Fruit fly (Drosophila melanogaster) whole organism, embryonic: ENCODE measurements around the gene Stat92E.

Experiments used
- Abd-B ChIP-seq: fragments of 200-800 bp; sonication (Bioruptor generic); optimal IDR thresholded peaks from 2 replicates; lab custom pipeline; 2018; ENCODE audit warnings: missing biosample characterization, mild to moderate bottlenecking, missing genetic modification characterization, moderate library complexity
- Bdp1 ChIP-seq: fragments of 200-800 bp; sonication (Bioruptor generic); optimal IDR thresholded peaks from 3 replicates; lab custom pipeline; 2016; ENCODE audit warnings: missing biosample characterization, missing genetic modification characterization
- CG10209 ChIP-seq: fragments of 200-800 bp; sonication (Bioruptor generic); optimal IDR thresholded peaks from 3 replicates; lab custom pipeline; 2017; ENCODE audit warnings: missing biosample characterization, mild to moderate bottlenecking, missing genetic modification characterization, missing genetic modification reagents
- CG12155 ChIP-seq: fragments of 200-800 bp; sonication (Bioruptor generic); optimal IDR thresholded peaks from 3 replicates; lab custom pipeline; 2016; ENCODE audit warnings: missing biosample characterization, missing genetic modification characterization
- CG12391 ChIP-seq: fragments of 200-800 bp; sonication (Bioruptor generic); optimal IDR thresholded peaks from 3 replicates; lab custom pipeline; 2018; ENCODE audit warnings: missing biosample characterization, mild to moderate bottlenecking, missing genetic modification characterization, moderate library complexity
- CG12744 ChIP-seq: fragments of 200-800 bp; sonication (Bioruptor generic); optimal IDR thresholded peaks from 2 replicates; lab custom pipeline; 2016; ENCODE audit warnings: missing biosample characterization, missing genetic modification characterization
- CG13123 ChIP-seq: fragments of 200-800 bp; sonication (Bioruptor generic); optimal IDR thresholded peaks from 2 replicates; lab custom pipeline; 2016; ENCODE audit warnings: missing biosample characterization, missing genetic modification characterization
- CG13424 ChIP-seq: fragments of 200-800 bp; sonication (Bioruptor generic); optimal IDR thresholded peaks from 2 replicates; lab custom pipeline; 2019; ENCODE audit warnings: missing biosample characterization, mild to moderate bottlenecking, missing genetic modification characterization, moderate library complexity
- CG17186 ChIP-seq: fragments of 200-800 bp; sonication (Bioruptor generic); optimal IDR thresholded peaks from 3 replicates; lab custom pipeline; 2017; ENCODE audit warnings: missing biosample characterization, missing genetic modification reagents, missing genetic modification characterization
- CG17385 ChIP-seq: fragments of 200-800 bp; sonication (Bioruptor generic); optimal IDR thresholded peaks from 3 replicates; lab custom pipeline; 2018; ENCODE audit warnings: missing biosample characterization, mild to moderate bottlenecking, missing genetic modification characterization
- CG17568 ChIP-seq: fragments of 200-800 bp; sonication (Bioruptor generic); optimal IDR thresholded peaks from 2 replicates; lab custom pipeline; 2018; ENCODE audit warnings: missing biosample characterization, mild to moderate bottlenecking, missing genetic modification characterization, moderate library complexity
- CG18764 ChIP-seq: fragments of 200-800 bp; sonication (Bioruptor generic); optimal IDR thresholded peaks from 3 replicates; lab custom pipeline; 2016; ENCODE audit warnings: missing biosample characterization, missing genetic modification characterization
- CG2116 ChIP-seq: fragments of 200-800 bp; sonication (Bioruptor generic); optimal IDR thresholded peaks from 3 replicates; lab custom pipeline; 2018; ENCODE audit warnings: missing biosample characterization, mild to moderate bottlenecking, missing genetic modification characterization
- CG30020 ChIP-seq: fragments of 200-800 bp; optimal IDR thresholded peaks from 2 replicates; lab custom pipeline; 2019; ENCODE audit warnings: missing biosample characterization, mild to moderate bottlenecking, missing genetic modification characterization, moderate library complexity
- CG3065 ChIP-seq: fragments of 200-800 bp; sonication (Bioruptor generic); optimal IDR thresholded peaks from 2 replicates; lab custom pipeline; 2016; ENCODE audit warnings: missing biosample characterization, missing genetic modification characterization
- CG3163 ChIP-seq: fragments of 200-800 bp; sonication (Bioruptor generic); optimal IDR thresholded peaks from 3 replicates; lab custom pipeline; 2016; ENCODE audit warnings: missing biosample characterization, missing genetic modification characterization
- CG32772 ChIP-seq: fragments of 200-800 bp; sonication (Bioruptor generic); IDR thresholded peaks from 2 replicates; pipeline ENCODE4 v1.3.6; 2022; ENCODE audit warnings: missing biosample characterization, missing genetic modification characterization
- CG33213 ChIP-seq: fragments of 200-800 bp; sonication (Bioruptor generic); optimal IDR thresholded peaks from 3 replicates; lab custom pipeline; 2016; ENCODE audit warnings: missing biosample characterization, missing genetic modification characterization
- CG6813 ChIP-seq: fragments of 200-800 bp; sonication (Bioruptor generic); optimal IDR thresholded peaks from 2 replicates; lab custom pipeline; 2017; ENCODE audit warnings: missing biosample characterization, missing genetic modification characterization, mild to moderate bottlenecking, moderate library complexity, missing genetic modification reagents
- CG8359 ChIP-seq: fragments of 200-800 bp; sonication (Bioruptor generic); optimal IDR thresholded peaks from 2 replicates; lab custom pipeline; 2017; ENCODE audit warnings: missing biosample characterization, mild to moderate bottlenecking, missing genetic modification characterization, borderline replicate concordance
- CG9215 ChIP-seq: fragments of 200-800 bp; sonication (Bioruptor generic); IDR thresholded peaks from 2 replicates; pipeline ENCODE4 v1.3.6; 2022; ENCODE audit warnings: missing biosample characterization, missing genetic modification characterization
- Eip74EF ChIP-seq, 2 experiments: fragments of 200-800 bp in 1 of 2; fragments of >200 bp in 1 of 2; sonication (Bioruptor generic) in 1 of 2; optimal IDR thresholded peaks; 2 replicates each; lab custom pipeline; 2017 to 2019; ENCODE audit warnings: missing biosample characterization in 2 of 2, missing genetic modification characterization in 2 of 2, mild to moderate bottlenecking in 1 of 2, moderate library complexity in 1 of 2
- H2.0 ChIP-seq: fragments of 200-800 bp; sonication (Bioruptor generic); IDR thresholded peaks from 2 replicates; pipeline ENCODE4 v1.3.6; 2022; ENCODE audit warnings: missing biosample characterization, missing genetic modification characterization
- Hey ChIP-seq: fragments of 200-800 bp; sonication (Bioruptor generic); optimal IDR thresholded peaks from 3 replicates; lab custom pipeline; 2018; ENCODE audit warnings: missing biosample characterization, mild to moderate bottlenecking, missing genetic modification characterization
- Hr3 ChIP-seq: fragments of 200-800 bp; sonication (Bioruptor generic); optimal IDR thresholded peaks from 3 replicates; lab custom pipeline; 2016; ENCODE audit warnings: missing biosample characterization, missing genetic modification characterization
- Myb ChIP-seq: fragments of 200-800 bp; sonication (Bioruptor generic); optimal IDR thresholded peaks from 2 replicates; lab custom pipeline; 2016; ENCODE audit warnings: missing biosample characterization, missing genetic modification characterization
- NC2α ChIP-seq: fragments of 200-800 bp; sonication (Bioruptor generic); optimal IDR thresholded peaks from 2 replicates; lab custom pipeline; 2016; ENCODE audit warnings: missing biosample characterization, missing genetic modification characterization
- Oli ChIP-seq: fragments of 200-800 bp; sonication (Bioruptor generic); optimal IDR thresholded peaks from 2 replicates; lab custom pipeline; 2018; ENCODE audit warnings: missing biosample characterization, mild to moderate bottlenecking, missing genetic modification characterization, moderate library complexity
- Sox100B ChIP-seq: fragments of 200-800 bp; sonication (Bioruptor generic); optimal IDR thresholded peaks from 3 replicates; lab custom pipeline; 2018; ENCODE audit warnings: missing biosample characterization, mild to moderate bottlenecking, missing genetic modification characterization
- Sry-δ ChIP-seq: fragments of 200-800 bp; sonication (Bioruptor generic); optimal IDR thresholded peaks from 2 replicates; lab custom pipeline; 2016; ENCODE audit warnings: missing biosample characterization, missing genetic modification characterization
- ap ChIP-seq: fragments of 200-800 bp; sonication (Bioruptor generic); IDR thresholded peaks from 2 replicates; pipeline ENCODE4 v1.3.6; 2022; ENCODE audit warnings: missing biosample characterization, missing genetic modification characterization
- br ChIP-seq: fragments of >200 bp; optimal IDR thresholded peaks from 2 replicates; lab custom pipeline; 2017
- cwo ChIP-seq: fragments of 200-800 bp; sonication (Bioruptor generic); optimal IDR thresholded peaks from 3 replicates; lab custom pipeline; 2017; ENCODE audit warnings: missing biosample characterization, missing genetic modification characterization, mild to moderate bottlenecking, moderate library complexity, missing genetic modification reagents
- dati ChIP-seq: fragments of 200-800 bp; sonication (Bioruptor generic); IDR thresholded peaks from 2 replicates; pipeline ENCODE4 v1.3.6; 2022; ENCODE audit warnings: missing biosample characterization, missing genetic modification characterization
- dimm ChIP-seq: fragments of 200-800 bp; sonication (Bioruptor generic); IDR thresholded peaks from 2 replicates; pipeline ENCODE4 v1.3.6; 2022; ENCODE audit warnings: missing biosample characterization, missing genetic modification characterization
- her ChIP-seq: fragments of 200-800 bp; sonication (Bioruptor generic); optimal IDR thresholded peaks from 2 replicates; lab custom pipeline; 2016; ENCODE audit warnings: missing biosample characterization, missing genetic modification characterization
- nerfin-2 ChIP-seq: fragments of 200-800 bp; sonication (Bioruptor generic); IDR thresholded peaks from 2 replicates; pipeline ENCODE4 v1.3.6; 2022; ENCODE audit warnings: missing biosample characterization, missing genetic modification characterization; ENCODE audit not compliant: partially characterized antibody
- nmo ChIP-seq: fragments of 200-800 bp; sonication (Bioruptor generic); optimal IDR thresholded peaks from 2 replicates; lab custom pipeline; 2018; ENCODE audit warnings: missing biosample characterization, mild to moderate bottlenecking, missing genetic modification characterization, moderate library complexity
- pho ChIP-seq: fragments of 200-800 bp; sonication (Bioruptor generic); optimal IDR thresholded peaks from 2 replicates; lab custom pipeline; 2016; ENCODE audit warnings: missing biosample characterization, missing genetic modification characterization
- pzg ChIP-seq: fragments of 200-800 bp; sonication (Bioruptor generic); optimal IDR thresholded peaks from 3 replicates; lab custom pipeline; 2018; ENCODE audit warnings: missing biosample characterization, mild to moderate bottlenecking, missing genetic modification characterization, moderate library complexity
- repo ChIP-seq: fragments of 200-800 bp; sonication (Bioruptor generic); optimal IDR thresholded peaks from 2 replicates; lab custom pipeline; 2016; ENCODE audit warnings: missing biosample characterization, missing genetic modification characterization
- slbo ChIP-seq: fragments of 200-800 bp; sonication (Bioruptor generic); IDR thresholded peaks from 2 replicates; pipeline ENCODE4 v1.3.6; 2022; ENCODE audit warnings: missing biosample characterization, missing genetic modification characterization
- sna ChIP-seq: fragments of 200-800 bp; sonication (Bioruptor generic); IDR thresholded peaks from 2 replicates; pipeline ENCODE4 v1.3.6; 2022; ENCODE audit warnings: missing biosample characterization, missing genetic modification characterization; ENCODE audit not compliant: partially characterized antibody
- stc ChIP-seq: fragments of 200-800 bp; sonication (Bioruptor generic); IDR thresholded peaks from 2 replicates; pipeline ENCODE4 v1.3.6; 2022; ENCODE audit warnings: missing biosample characterization, missing genetic modification characterization
- trh ChIP-seq: fragments of 200-800 bp; sonication (Bioruptor generic); optimal IDR thresholded peaks from 2 replicates; lab custom pipeline; 2016; ENCODE audit warnings: missing biosample characterization, missing genetic modification characterization
- unc-4 ChIP-seq: fragments of 200-800 bp; sonication (Bioruptor generic); IDR thresholded peaks from 2 replicates; pipeline ENCODE4 v1.3.6; 2022; ENCODE audit warnings: missing biosample characterization, missing genetic modification characterization; ENCODE audit not compliant: partially characterized antibody
- wek ChIP-seq: fragments of 200-800 bp; sonication (Bioruptor generic); optimal IDR thresholded peaks from 3 replicates; lab custom pipeline; 2018; ENCODE audit warnings: missing biosample characterization, mild to moderate bottlenecking, missing genetic modification characterization, moderate library complexity
- zen2 ChIP-seq: fragments of 200-800 bp; sonication (Bioruptor generic); IDR thresholded peaks from 3 replicates; pipeline ENCODE4 v1.3.6; 2022; ENCODE audit warnings: missing biosample characterization, missing genetic modification characterization; ENCODE audit not compliant: partially characterized antibody

The Stat92E gene

dm6 chr3R:20594194-20595144, 42.4 kb upstream of the Stat92E start (continued):
- TF ChIP-seq CG18764 (GFP tag; lab: Kevin White, UChicago) (peak; percentile 79), Sox100B (GFP tag; lab: Kevin White, UChicago) (peak; percentile 97), dimm (no peak), slbo (GFP tag; lab: Robert Waterston, UW) (peak; percentile 76), CG8359 (GFP tag; lab: Kevin White, UChicago) (peak; percentile 69), CG17568 (GFP tag; lab: Kevin White, UChicago) (peak; percentile 50), Abd-B (GFP tag; lab: Kevin White, UChicago) (peak; percentile 92), br (lab: Kevin White, UChicago) (no peak), CG2116 (GFP tag; lab: Kevin White, UChicago) (peak; percentile 50), CG12391 (tag; lab: Kevin White, UChicago) (peak; percentile 96), CG3163 (GFP tag; lab: Kevin White, UChicago) (no peak), CG17186 (GFP tag; lab: Kevin White, UChicago) (peak; percentile 17), H2.0 (GFP tag; lab: Robert Waterston, UW) (peak; percentile 54), cwo (GFP tag; lab: Kevin White, UChicago) (peak; percentile 99), unc-4 (GFP tag; lab: Robert Waterston, UW) (no peak), pho (GFP tag; lab: Kevin White, UChicago) (no peak), wek (GFP tag; lab: Kevin White, UChicago) (no peak), CG12744 (GFP tag; lab: Kevin White, UChicago) (no peak), Hr3 (GFP tag; lab: Kevin White, UChicago) (peak; percentile 85), CG6813 (GFP tag; lab: Kevin White, UChicago) (peak; percentile 86), zen2 (GFP tag; lab: Robert Waterston, UW) (no peak), trh (GFP tag; lab: Kevin White, UChicago) (peak; percentile 70), pzg (GFP tag; lab: Kevin White, UChicago) (no peak), CG10209 (GFP tag; lab: Kevin White, UChicago) (peak; percentile 87), dati (GFP tag; lab: Robert Waterston, UW) (peak; percentile 64; the same call in 1 of the 2 replicates), CG9215 (GFP tag; lab: Robert Waterston, UW) (peak; percentile 66), stc (GFP tag; lab: Robert Waterston, UW) (peak; percentile 68), ap (GFP tag; lab: Robert Waterston, UW) (peak; percentile 64), CG3065 (GFP tag; lab: Kevin White, UChicago) (peak; percentile 45), CG17385 (GFP tag; lab: Kevin White, UChicago) (peak; percentile 82), Eip74EF (GFP tag; optimal IDR thresholded peaks at IDR 0.05; lab: Kevin White, UChicago) (peak in 1 of 2 experiments; percentile 94), Myb (GFP tag; lab: Kevin White, UChicago) (no peak), Bdp1 (GFP tag; lab: Kevin White, UChicago) (no peak), Hey (tag; lab: Kevin White, UChicago) (no peak), CG33213 (GFP tag; lab: Kevin White, UChicago) (peak; percentile 25), Sry-δ (GFP tag; lab: Kevin White, UChicago) (no peak), nmo (peak; percentile 98), Oli (tag; lab: Kevin White, UChicago) (peak; percentile 91), CG13123 (GFP tag; lab: Kevin White, UChicago) (peak; percentile 55), NC2α (no peak), repo (no peak), CG32772 (peak; percentile 85), sna (GFP tag; lab: Robert Waterston, UW) (no peak), nerfin-2 (GFP tag; lab: Robert Waterston, UW) (no peak), CG12155 (peak; percentile 77), CG30020 (tag; lab: Kevin White, UChicago) (peak; percentile 72), her (GFP tag; lab: Kevin White, UChicago) (no peak), CG13424 (tag; lab: Kevin White, UChicago) (peak; percentile 93)
